Worm (Caenorhabditis elegans): ENCODE measurements around the gene str-31.

Gene str-31

DNA sequence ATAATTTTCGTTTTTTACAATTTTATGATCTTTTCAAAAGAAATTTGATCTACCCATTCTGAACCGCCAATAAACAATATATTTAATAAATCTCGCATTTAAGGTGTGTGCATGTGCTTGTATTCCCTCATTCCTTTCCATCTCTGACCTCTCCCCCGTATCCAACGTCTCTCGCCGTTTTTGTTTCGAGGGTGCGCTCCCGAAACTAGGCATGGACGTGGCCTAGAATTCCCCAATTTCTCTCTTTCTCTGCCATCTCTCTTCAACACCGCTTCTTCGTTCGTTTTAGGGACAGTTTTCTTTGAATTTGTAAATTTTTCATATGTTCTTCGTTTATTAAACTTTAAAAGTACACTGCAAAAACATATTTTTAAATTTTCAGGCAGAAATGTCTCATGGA is 43.0 kb downstream of the str-31 start, which contains the start of gene F25E5.1 (continued):
- TF ChIP-seq C17E4.6 (GFP tag; IDR thresholded peaks at IDR 0.05), result no peak
- TF ChIP-seq madf-3 (GFP tag; IDR thresholded peaks at IDR 0.05), result no peak
- TF ChIP-seq snpc-1.1 (tag; optimal IDR thresholded peaks at IDR 0.05; ENCODE audit: insufficient read depth), result no peak
- TF ChIP-seq egl-44 (GFP tag; IDR thresholded peaks at IDR 0.05), result no peak
- TF ChIP-seq ztf-3 (GFP tag; optimal IDR thresholded peaks at IDR 0.05), result no peak
- TF ChIP-seq pbrm-1 (GFP tag; IDR thresholded peaks at IDR 0.05), result peak; percentile 68; the same call in 1 of the 2 replicates
- TF ChIP-seq dox-1 (GFP tag; IDR thresholded peaks at IDR 0.05), result no peak; the same call in 1 of the 2 replicates
- TF ChIP-seq F39B2.1 (GFP tag; IDR thresholded peaks at IDR 0.05), result no peak
- 0 out of 2 replicates have a peak, but pooled peaks have one; percentile 27 for TF ChIP-seq ceh-100 (GFP tag; IDR thresholded peaks at IDR 0.05)
- no peak for TF ChIP-seq zim-3 (tag; optimal IDR thresholded peaks at IDR 0.05)
- TF ChIP-seq snpc-4 (GFP tag; optimal IDR thresholded peaks at IDR 0.05), result no peak
- peak in 1 of 4 experiments; percentile 43 for TF ChIP-seq snpc-4 (tag; optimal IDR thresholded peaks at IDR 0.05)
- no peak for TF ChIP-seq B0019.2 (GFP tag; conservative IDR thresholded peaks at IDR 0.05)
- no peak for TF ChIP-seq nfya-2 (GFP tag; IDR thresholded peaks at IDR 0.05)
- TF ChIP-seq madf-8 (GFP tag; conservative IDR thresholded peaks at IDR 0.05), result peak; percentile 46
- TF ChIP-seq aptf-3 (GFP tag; IDR thresholded peaks at IDR 0.05), result no peak
- TF ChIP-seq athp-1 (tag; optimal IDR thresholded peaks at IDR 0.05), result peak; percentile 61
- TF ChIP-seq K12H6.12 (tag; optimal IDR thresholded peaks at IDR 0.05), result peak; percentile 10
- TF ChIP-seq akir-1 (GFP tag; optimal IDR thresholded peaks at IDR 0.05), result no peak
- no peak for TF ChIP-seq tlf-1 (GFP tag; optimal IDR thresholded peaks at IDR 0.05)
- TF ChIP-seq ztf-18 (tag; optimal IDR thresholded peaks at IDR 0.05), result peak; percentile 49
- TF ChIP-seq F37B4.10 (GFP tag; IDR thresholded peaks at IDR 0.05), result no peak
- TF ChIP-seq nhr-80 (tag; optimal IDR thresholded peaks at IDR 0.05), result peak; percentile 60
- no peak for TF ChIP-seq chd-7 (tag; optimal IDR thresholded peaks at IDR 0.05)
- TF ChIP-seq mxl-1 (tag; optimal IDR thresholded peaks at IDR 0.05), result no peak
- no peak for TF ChIP-seq F52B5.7 (tag; optimal IDR thresholded peaks at IDR 0.05)
- peak; percentile 91 for TF ChIP-seq attf-5 (GFP tag; optimal IDR thresholded peaks at IDR 0.05)
- TF ChIP-seq let-526 (GFP tag; IDR thresholded peaks at IDR 0.05), result no peak
- no peak for TF ChIP-seq rpc-1 (optimal IDR thresholded peaks at IDR 0.05)
- no peak for TF ChIP-seq rpc-1 (tag; optimal IDR thresholded peaks at IDR 0.05)
- no peak for TF ChIP-seq snpc-1.3 (tag; optimal IDR thresholded peaks at IDR 0.05; ENCODE audit: insufficient read depth)
- TF ChIP-seq rcor-1 (GFP tag; IDR thresholded peaks at IDR 0.05), result 0 out of 2 replicates have a peak, but pooled peaks have one; percentile 32
- no peak for TF ChIP-seq ceh-79 (tag; optimal IDR thresholded peaks at IDR 0.05)
- TF ChIP-seq mcd-1 (GFP tag; IDR thresholded peaks at IDR 0.05), result no peak
- TF ChIP-seq Y79H2A.3 (GFP tag; conservative IDR thresholded peaks at IDR 0.05), result no peak
- no peak for TF ChIP-seq hlh-12 (tag; optimal IDR thresholded peaks at IDR 0.05)
- no peak for TF ChIP-seq fkh-3 (tag; optimal IDR thresholded peaks at IDR 0.05)
- TF ChIP-seq madf-10 (tag; optimal IDR thresholded peaks at IDR 0.05), result no peak
- no peak for TF ChIP-seq nhr-120 (GFP tag; IDR thresholded peaks at IDR 0.05)

ce11 chrV:7464696-7465095 is 43.8 kb downstream of the str-31 start, which contains the start of gene srh-89:
Gene srh-89 (minus strand): TSS chrV:7464796.
- TF ChIP-seq efl-1 (GFP tag; optimal IDR thresholded peaks at IDR 0.05) (no peak), egl-18 (GFP tag; IDR thresholded peaks at IDR 0.05) (no peak), lsl-1 (GFP tag; optimal IDR thresholded peaks at IDR 0.05) (no peak), Y79H2A.3 (GFP tag; conservative IDR thresholded peaks at IDR 0.05) (no peak), let-526 (GFP tag; IDR thresholded peaks at IDR 0.05) (no peak), lir-1 (GFP tag; conservative IDR thresholded peaks at IDR 0.05) (no peak), B0019.2 (GFP tag; conservative IDR thresholded peaks at IDR 0.05) (no peak), snpc-1.3 (tag; optimal IDR thresholded peaks at IDR 0.05; ENCODE audit: insufficient read depth) (no peak), ceh-40 (GFP tag; IDR thresholded peaks at IDR 0.05) (no peak), aptf-2 (GFP tag; conservative IDR thresholded peaks at IDR 0.05) (no peak), snpc-4 (GFP tag; optimal IDR thresholded peaks at IDR 0.05) (no peak), snpc-4 (tag; optimal IDR thresholded peaks at IDR 0.05) (no peak)
